Worm (Caenorhabditis elegans): Measurements from ENCODE around the gene ceh-83.

The ceh-83 gene

ce11 chrII:1731932-1732331 lies 4.4 kb downstream of the ceh-83 start, which contains the start of gene ceh-82:
TSS of gene ceh-82 (plus strand) at chrII:1732232.
- TF ChIP-seq ref-1 (GFP tag; conservative IDR thresholded peaks at IDR 0.05) (no peak), klf-2 (GFP tag; conservative IDR thresholded peaks at IDR 0.05) (no peak), flt-1 (GFP tag; IDR thresholded peaks at IDR 0.05) (no peak), med-1 (GFP tag; optimal IDR thresholded peaks at IDR 0.05; ENCODE audit: insufficient read depth) (no peak), ztf-23 (GFP tag; IDR thresholded peaks at IDR 0.05) (no peak), T22C8.4 (GFP tag; IDR thresholded peaks at IDR 0.05) (no peak), ztf-29 (GFP tag; IDR thresholded peaks at IDR 0.05) (no peak), cog-1 (tag; optimal IDR thresholded peaks at IDR 0.05) (no peak)

ce11 chrII:1730103-1730502 lies 6.2 kb downstream of the ceh-83 start, which contains the start of gene ceh-81:
TSS of gene ceh-81 (plus strand) at chrII:1730403.
- TF ChIP-seq cog-1 (tag; optimal IDR thresholded peaks at IDR 0.05) (no peak), tab-1 (GFP tag; IDR thresholded peaks at IDR 0.05) (no peak), ref-1 (GFP tag; conservative IDR thresholded peaks at IDR 0.05) (no peak), ztf-29 (GFP tag; IDR thresholded peaks at IDR 0.05) (no peak), klf-2 (GFP tag; conservative IDR thresholded peaks at IDR 0.05) (no peak), flt-1 (GFP tag; IDR thresholded peaks at IDR 0.05) (no peak), T22C8.4 (GFP tag; IDR thresholded peaks at IDR 0.05) (no peak), ztf-23 (GFP tag; IDR thresholded peaks at IDR 0.05) (no peak), med-1 (GFP tag; optimal IDR thresholded peaks at IDR 0.05; ENCODE audit: insufficient read depth) (no peak)

ce11 chrII:1728253-1728652 lies 8.1 kb downstream of the ceh-83 start, which contains the start of gene btb-9:
TSS of gene btb-9 (plus strand) at chrII:1728506.
- TF ChIP-seq ref-1 (GFP tag; conservative IDR thresholded peaks at IDR 0.05), result no peak
- no peak for TF ChIP-seq tab-1 (GFP tag; IDR thresholded peaks at IDR 0.05)
- no peak for TF ChIP-seq med-1 (GFP tag; optimal IDR thresholded peaks at IDR 0.05; ENCODE audit: insufficient read depth)
- TF ChIP-seq klf-2 (GFP tag; conservative IDR thresholded peaks at IDR 0.05), result no peak
- TF ChIP-seq ztf-23 (GFP tag; IDR thresholded peaks at IDR 0.05), result no peak
- TF ChIP-seq ztf-29 (GFP tag; IDR thresholded peaks at IDR 0.05), result no peak
- TF ChIP-seq flt-1 (GFP tag; IDR thresholded peaks at IDR 0.05), result no peak
- no peak for TF ChIP-seq cog-1 (tag; optimal IDR thresholded peaks at IDR 0.05)
- TF ChIP-seq T22C8.4 (GFP tag; IDR thresholded peaks at IDR 0.05), result no peak

- TF ChIP-seq flt-1 (GFP tag; IDR thresholded peaks at IDR 0.05) (0 out of 2 replicates have a peak, but pooled peaks have one; percentile 21), klf-2 (GFP tag; conservative IDR thresholded peaks at IDR 0.05) (no peak)
Measured at ce11 chrII:1725735-1726134, 10.6 kb downstream of the ceh-83 start, which contains the start of gene F45C12.17. TSS of gene F45C12.17 (plus strand) at chrII:1726111.

- TF ChIP-seq cog-1 (tag; optimal IDR thresholded peaks at IDR 0.05) (no peak), ztf-29 (GFP tag; IDR thresholded peaks at IDR 0.05) (no peak), T22C8.4 (GFP tag; IDR thresholded peaks at IDR 0.05) (no peak), tab-1 (GFP tag; IDR thresholded peaks at IDR 0.05) (no peak), flt-1 (GFP tag; IDR thresholded peaks at IDR 0.05) (no peak), klf-2 (GFP tag; conservative IDR thresholded peaks at IDR 0.05) (no peak), ref-1 (GFP tag; conservative IDR thresholded peaks at IDR 0.05) (no peak), med-1 (GFP tag; optimal IDR thresholded peaks at IDR 0.05; ENCODE audit: insufficient read depth) (no peak), ztf-23 (GFP tag; IDR thresholded peaks at IDR 0.05) (no peak)
Measured at ce11 chrII:1724314-1724713, 12.0 kb downstream of the ceh-83 start, which contains the start of gene fbxb-11. TSS of gene fbxb-11 (plus strand) at chrII:1724614.

ce11 chrII:1722394-1722793 lies 13.9 kb downstream of the ceh-83 start, which contains the start of the genes fbxb-5 and btb-8:
TSS of gene fbxb-5 (minus strand) at chrII:1722494.
TSS of gene btb-8 (plus strand) at chrII:1722770.
- no peak for TF ChIP-seq ref-1 (GFP tag; conservative IDR thresholded peaks at IDR 0.05)
- TF ChIP-seq med-1 (GFP tag; optimal IDR thresholded peaks at IDR 0.05; ENCODE audit: insufficient read depth), result no peak
- TF ChIP-seq cog-1 (tag; optimal IDR thresholded peaks at IDR 0.05), result no peak
- no peak for TF ChIP-seq klf-2 (GFP tag; conservative IDR thresholded peaks at IDR 0.05)
- no peak for TF ChIP-seq T22C8.4 (GFP tag; IDR thresholded peaks at IDR 0.05)
- no peak for TF ChIP-seq ztf-23 (GFP tag; IDR thresholded peaks at IDR 0.05)

- TF ChIP-seq flt-1 (GFP tag; IDR thresholded peaks at IDR 0.05) (no peak), klf-2 (GFP tag; conservative IDR thresholded peaks at IDR 0.05) (no peak), cog-1 (tag; optimal IDR thresholded peaks at IDR 0.05) (no peak), ref-1 (GFP tag; conservative IDR thresholded peaks at IDR 0.05) (no peak), ztf-23 (GFP tag; IDR thresholded peaks at IDR 0.05) (no peak), T22C8.4 (GFP tag; IDR thresholded peaks at IDR 0.05) (no peak), med-1 (GFP tag; optimal IDR thresholded peaks at IDR 0.05; ENCODE audit: insufficient read depth) (no peak), tab-1 (GFP tag; IDR thresholded peaks at IDR 0.05) (no peak), ztf-29 (GFP tag; IDR thresholded peaks at IDR 0.05) (no peak)
Measured at ce11 chrII:1719153-1719552, 17.2 kb downstream of the ceh-83 start, which contains the start of gene fbxb-48. TSS of gene fbxb-48 (minus strand) at chrII:1719253.

ce11 chrII:1714772-1715353 lies 21.5 kb downstream of the ceh-83 start, which contains the start of gene btb-6:
TSS of gene btb-6 (plus strand) at chrII:1715303.
- TF ChIP-seq ztf-29 (GFP tag; IDR thresholded peaks at IDR 0.05) (no peak), T22C8.4 (GFP tag; IDR thresholded peaks at IDR 0.05) (no peak), klf-2 (GFP tag; conservative IDR thresholded peaks at IDR 0.05) (no peak), tab-1 (GFP tag; IDR thresholded peaks at IDR 0.05) (0 out of 2 replicates have a peak, but pooled peaks have one; percentile 53)

- TF ChIP-seq flt-1 (GFP tag; IDR thresholded peaks at IDR 0.05), result no peak
- TF ChIP-seq ztf-29 (GFP tag; IDR thresholded peaks at IDR 0.05), result no peak
- no peak for TF ChIP-seq cog-1 (tag; optimal IDR thresholded peaks at IDR 0.05)
- TF ChIP-seq tab-1 (GFP tag; IDR thresholded peaks at IDR 0.05), result no peak
- TF ChIP-seq med-1 (GFP tag; optimal IDR thresholded peaks at IDR 0.05; ENCODE audit: insufficient read depth), result no peak
- TF ChIP-seq T22C8.4 (GFP tag; IDR thresholded peaks at IDR 0.05), result no peak
- no peak for TF ChIP-seq ref-1 (GFP tag; conservative IDR thresholded peaks at IDR 0.05)
Measured at ce11 chrII:1712938-1713337, 23.4 kb downstream of the ceh-83 start, which contains the start of gene btb-7. TSS of gene btb-7 (plus strand) at chrII:1713238.

- TF ChIP-seq flt-1 (GFP tag; IDR thresholded peaks at IDR 0.05) (no peak), T22C8.4 (GFP tag; IDR thresholded peaks at IDR 0.05) (no peak), klf-2 (GFP tag; conservative IDR thresholded peaks at IDR 0.05) (no peak), cog-1 (tag; optimal IDR thresholded peaks at IDR 0.05) (no peak), ztf-29 (GFP tag; IDR thresholded peaks at IDR 0.05) (no peak), med-1 (GFP tag; optimal IDR thresholded peaks at IDR 0.05; ENCODE audit: insufficient read depth) (no peak), ref-1 (GFP tag; conservative IDR thresholded peaks at IDR 0.05) (no peak), ztf-23 (GFP tag; IDR thresholded peaks at IDR 0.05) (no peak), tab-1 (GFP tag; IDR thresholded peaks at IDR 0.05) (no peak)
Measured at ce11 chrII:1709959-1710358, 26.4 kb downstream of the ceh-83 start, which contains the start of gene fbxa-184. TSS of gene fbxa-184 (plus strand) at chrII:1710259.
